Worm (Caenorhabditis elegans): ENCODE results near the gene K07F5.22.

DNA sequence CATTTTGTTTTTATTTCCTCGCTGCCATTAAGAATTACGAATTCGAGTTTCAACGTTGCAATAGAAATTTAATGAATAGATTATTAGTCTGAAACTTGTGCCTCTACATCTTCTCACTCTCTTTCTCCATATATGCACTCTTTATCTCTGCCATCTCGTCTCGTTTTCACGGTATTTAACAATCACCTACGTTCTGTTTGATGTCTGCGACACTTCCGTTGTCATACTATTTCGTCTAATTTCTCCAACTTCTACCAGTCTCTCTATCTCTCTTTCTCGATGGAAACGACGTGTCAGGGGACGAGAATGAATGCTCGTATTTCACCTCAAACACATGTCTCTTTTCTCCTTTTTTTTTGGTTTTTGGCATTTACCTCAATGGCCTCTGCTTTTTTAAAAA lies 9.0 kb downstream of the K07F5.22 start:
- TF ChIP-seq athp-1 (tag; optimal IDR thresholded peaks at IDR 0.05) (no peak), F49E8.2 (tag; optimal IDR thresholded peaks at IDR 0.05; ENCODE audit: insufficient read depth) (no peak), nfya-1 (tag; optimal IDR thresholded peaks at IDR 0.05; ENCODE audit: borderline replicate concordance, insufficient read depth) (no peak), hmg-1.2 (GFP tag; IDR thresholded peaks at IDR 0.05) (peak; percentile 80; the same call in 1 of the 2 replicates), snpc-4 (GFP tag; optimal IDR thresholded peaks at IDR 0.05) (no peak), snpc-4 (tag; optimal IDR thresholded peaks at IDR 0.05) (no peak), hrde-1 (tag; optimal IDR thresholded peaks at IDR 0.05; ENCODE audit: borderline replicate concordance) (no peak), B0019.2 (GFP tag; conservative IDR thresholded peaks at IDR 0.05) (no peak), unc-62 (GFP tag; optimal IDR thresholded peaks at IDR 0.05) (no peak), tlf-1 (GFP tag; optimal IDR thresholded peaks at IDR 0.05) (no peak), ztf-3 (GFP tag; optimal IDR thresholded peaks at IDR 0.05) (no peak), attf-3 (GFP tag; conservative IDR thresholded peaks at IDR 0.05) (no peak; the same call in 1 of the 2 replicates), zfh-2 (GFP tag; conservative IDR thresholded peaks at IDR 0.05) (no peak), lin-40 (tag; optimal IDR thresholded peaks at IDR 0.05) (peak; percentile 16), snpc-1.3 (tag; optimal IDR thresholded peaks at IDR 0.05; ENCODE audit: insufficient read depth) (no peak)
